Worm (Caenorhabditis elegans): ENCODE results near the gene oatr-1.

DNA sequence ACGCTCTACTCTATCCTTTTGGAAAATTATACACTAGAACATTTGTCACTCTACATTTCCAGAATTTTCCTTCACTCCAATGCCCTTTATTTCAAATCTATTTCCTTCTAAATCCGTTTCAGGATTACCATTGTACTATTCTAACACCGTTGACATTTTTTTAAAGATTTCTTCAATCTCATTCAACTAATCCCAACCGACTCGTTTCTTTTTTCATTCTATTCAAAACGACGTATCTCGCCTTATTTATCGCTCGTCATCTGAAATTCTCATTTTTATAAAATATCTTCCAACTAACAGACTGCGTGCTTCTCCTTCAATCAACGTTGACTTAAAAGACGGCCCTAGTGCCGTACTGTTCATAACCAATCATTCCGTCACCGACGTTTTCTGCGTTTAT, 42.9 kb downstream of the oatr-1 start, which contains the start of gene akap-1:
- TF ChIP-seq T22C8.4 (GFP tag; IDR thresholded peaks at IDR 0.05) (no peak), flt-1 (GFP tag; IDR thresholded peaks at IDR 0.05) (no peak), cog-1 (tag; optimal IDR thresholded peaks at IDR 0.05) (no peak), med-1 (GFP tag; optimal IDR thresholded peaks at IDR 0.05; ENCODE audit: insufficient read depth) (no peak), tab-1 (GFP tag; IDR thresholded peaks at IDR 0.05) (no peak), klf-2 (GFP tag; conservative IDR thresholded peaks at IDR 0.05) (no peak), ztf-23 (GFP tag; IDR thresholded peaks at IDR 0.05) (no peak)
